Worm (Caenorhabditis elegans) whole organism, L2 larva: Measurements from ENCODE around the gene W02B3.7.

Experiments used
- C34F6.9 ChIP-seq: fragments of 150-350 bp; optimal IDR thresholded peaks from 2 replicates; lab custom pipeline; 2014; ENCODE audit warnings: missing biosample characterization, missing genetic modification characterization
- F13H6.1 ChIP-seq: sonication (generic microtip); optimal IDR thresholded peaks from 2 replicates; lab custom pipeline; 2016; ENCODE audit warnings: missing genetic modification characterization, missing compliant biosample characterization
- R02D3.7 ChIP-seq: fragments of 150-350 bp; optimal IDR thresholded peaks from 2 replicates; lab custom pipeline; 2014; ENCODE audit warnings: missing biosample characterization, missing genetic modification characterization
- Y55F3AM.14 ChIP-seq: fragments of 200-800 bp; sonication (Bioruptor generic); optimal IDR thresholded peaks from 2 replicates; lab custom pipeline; 2018; ENCODE audit warnings: mild to moderate bottlenecking, missing genetic modification characterization, missing compliant biosample characterization
- alr-1 ChIP-seq: fragments of 150-350 bp; optimal IDR thresholded peaks from 2 replicates; lab custom pipeline; 2014; ENCODE audit warnings: missing biosample characterization, missing genetic modification characterization
- aly-2 ChIP-seq: fragments of 150-350 bp; optimal IDR thresholded peaks from 2 replicates; lab custom pipeline; 2014; ENCODE audit warnings: missing biosample characterization, missing genetic modification characterization
- ama-1 ChIP-seq: fragments of 150-350 bp; optimal IDR thresholded peaks from 2 replicates; lab custom pipeline; 2018; ENCODE audit warnings: inconsistent platforms
- blmp-1 ChIP-seq: sonication (generic microtip); optimal IDR thresholded peaks from 2 replicates; lab custom pipeline; 2017; ENCODE audit warnings: missing genetic modification characterization, mild to moderate bottlenecking, missing compliant biosample characterization, antibody characterized with exemption, moderate library complexity; ENCODE audit not compliant: insufficient read depth
- crh-2 ChIP-seq: sonication (generic microtip); optimal IDR thresholded peaks from 2 replicates; lab custom pipeline; 2017; ENCODE audit warnings: missing biosample characterization, missing genetic modification characterization
- dmd-4 ChIP-seq: sonication (generic microtip); optimal IDR thresholded peaks from 2 replicates; lab custom pipeline; 2017; ENCODE audit warnings: missing biosample characterization, missing genetic modification characterization
- elt-1 ChIP-seq: fragments of 150-350 bp; optimal IDR thresholded peaks from 2 replicates; lab custom pipeline; 2014; ENCODE audit warnings: missing biosample characterization, missing genetic modification characterization
- fos-1 ChIP-seq: fragments of 150-350 bp; optimal IDR thresholded peaks from 2 replicates; lab custom pipeline; 2014; ENCODE audit warnings: missing biosample characterization, missing genetic modification characterization
- gmeb-1 ChIP-seq: fragments of 150-350 bp; optimal IDR thresholded peaks from 2 replicates; lab custom pipeline; 2014; ENCODE audit warnings: missing biosample characterization, missing genetic modification characterization
- lin-11 ChIP-seq: fragments of 150-350 bp; sonication (generic microtip); optimal IDR thresholded peaks from 2 replicates; lab custom pipeline; 2014; ENCODE audit warnings: missing biosample characterization, missing genetic modification characterization, inconsistent platforms, mixed read lengths
- lin-13 ChIP-seq: fragments of 150-350 bp; optimal IDR thresholded peaks from 2 replicates; lab custom pipeline; 2014; ENCODE audit warnings: missing biosample characterization, missing genetic modification reagents, missing genetic modification characterization
- lin-39 ChIP-seq: fragments of 150-350 bp; optimal IDR thresholded peaks from 2 replicates; lab custom pipeline; 2014; ENCODE audit warnings: missing biosample characterization, missing genetic modification reagents, missing genetic modification characterization
- lsy-2 ChIP-seq, 2 experiments: fragments of 150-350 bp in 1 of 2; sonication (generic microtip) in 1 of 2; optimal IDR thresholded peaks; 2 replicates each; lab custom pipeline; 2014 to 2017; ENCODE audit warnings: missing biosample characterization in 2 of 2, missing genetic modification characterization in 2 of 2
- mab-5 ChIP-seq: fragments of 150-350 bp; optimal IDR thresholded peaks from 2 replicates; lab custom pipeline; 2014; ENCODE audit warnings: missing biosample characterization, missing genetic modification characterization
- mbf-1 ChIP-seq: sonication (generic microtip); optimal IDR thresholded peaks from 2 replicates; lab custom pipeline; 2017; ENCODE audit warnings: missing biosample characterization, missing genetic modification characterization
- mdl-1 ChIP-seq, 2 experiments: fragments of 150-350 bp in 1 of 2; sonication (generic microtip) in 1 of 2; optimal IDR thresholded peaks; 2 replicates each; lab custom pipeline; 2017; ENCODE audit warnings: missing biosample characterization in 2 of 2, missing genetic modification characterization in 2 of 2
- nhr-10 ChIP-seq: sonication (generic microtip); optimal IDR thresholded peaks from 2 replicates; lab custom pipeline; 2017; ENCODE audit warnings: missing biosample characterization, missing genetic modification characterization
- nhr-12 ChIP-seq: fragments of 150-350 bp; optimal IDR thresholded peaks from 2 replicates; lab custom pipeline; 2014; ENCODE audit warnings: missing biosample characterization, missing genetic modification characterization
- nhr-129 ChIP-seq: fragments of 150-350 bp; optimal IDR thresholded peaks from 2 replicates; lab custom pipeline; 2014; ENCODE audit warnings: missing biosample characterization, missing genetic modification characterization
- nhr-21 ChIP-seq: fragments of 150-350 bp; optimal IDR thresholded peaks from 2 replicates; lab custom pipeline; 2014; ENCODE audit warnings: missing biosample characterization, missing genetic modification characterization
- nhr-25 ChIP-seq: fragments of 150-350 bp; sonication (generic microtip); optimal IDR thresholded peaks from 3 replicates; lab custom pipeline; 2014; ENCODE audit warnings: missing biosample characterization, missing genetic modification characterization
- nhr-6 ChIP-seq: fragments of 150-350 bp; optimal IDR thresholded peaks from 2 replicates; lab custom pipeline; 2014; ENCODE audit warnings: missing biosample characterization, missing genetic modification characterization
- sem-4 ChIP-seq: fragments of 150-350 bp; optimal IDR thresholded peaks from 2 replicates; lab custom pipeline; 2014; ENCODE audit warnings: missing biosample characterization, missing genetic modification reagents, missing genetic modification characterization
- skn-1 ChIP-seq: sonication (generic microtip); optimal IDR thresholded peaks from 2 replicates; lab custom pipeline; 2017; ENCODE audit warnings: missing biosample characterization, missing genetic modification characterization
- sma-3 ChIP-seq: sonication (generic microtip); optimal IDR thresholded peaks from 2 replicates; lab custom pipeline; 2016; ENCODE audit warnings: missing genetic modification reagents, missing genetic modification characterization, missing compliant biosample characterization
- sma-9 ChIP-seq, 2 experiments: fragments of 150-350 bp in 1 of 2; sonication (generic microtip) in 1 of 2; optimal IDR thresholded peaks; 2 replicates each; lab custom pipeline; 2014 to 2016; ENCODE audit warnings: missing genetic modification characterization in 2 of 2, mild to moderate bottlenecking in 1 of 2, missing biosample characterization in 1 of 2, missing compliant biosample characterization in 1 of 2, missing genetic modification reagents in 1 of 2, moderate library complexity in 1 of 2
- snpc-4 ChIP-seq: fragments of 150-350 bp; optimal IDR thresholded peaks from 2 replicates; lab custom pipeline; 2014; ENCODE audit warnings: missing biosample characterization, missing genetic modification characterization
- unc-55 ChIP-seq: fragments of 150-350 bp; sonication (generic microtip); optimal IDR thresholded peaks from 3 replicates; lab custom pipeline; 2014; ENCODE audit warnings: missing biosample characterization, missing genetic modification reagents, missing genetic modification characterization
- unc-62 ChIP-seq: fragments of 150-350 bp; optimal IDR thresholded peaks from 2 replicates; lab custom pipeline; 2014; ENCODE audit warnings: missing biosample characterization, missing genetic modification reagents, missing genetic modification characterization
- zag-1 ChIP-seq: fragments of 150-350 bp; optimal IDR thresholded peaks from 2 replicates; lab custom pipeline; 2014; ENCODE audit warnings: missing biosample characterization, missing genetic modification characterization
- ztf-11 ChIP-seq: sonication (generic microtip); optimal IDR thresholded peaks from 2 replicates; lab custom pipeline; 2017; ENCODE audit warnings: missing biosample characterization, missing genetic modification characterization

W02B3.7 gene

ce11 chrIII:650539-650938 is 41.3 kb downstream of the W02B3.7 start:
- TF ChIP-seq nhr-25 (peak; percentile 33), sem-4 (tag; lab: Kevin White, UChicago) (no peak), blmp-1 (tag; lab: Kevin White, UChicago) (peak; percentile 24), sma-3 (GFP tag; lab: Kevin White, UChicago) (peak; percentile 65), nhr-129 (tag; lab: Kevin White, UChicago) (no peak)
- TF ChIP-seq, all 48 proteins: peak for 3

DNA sequence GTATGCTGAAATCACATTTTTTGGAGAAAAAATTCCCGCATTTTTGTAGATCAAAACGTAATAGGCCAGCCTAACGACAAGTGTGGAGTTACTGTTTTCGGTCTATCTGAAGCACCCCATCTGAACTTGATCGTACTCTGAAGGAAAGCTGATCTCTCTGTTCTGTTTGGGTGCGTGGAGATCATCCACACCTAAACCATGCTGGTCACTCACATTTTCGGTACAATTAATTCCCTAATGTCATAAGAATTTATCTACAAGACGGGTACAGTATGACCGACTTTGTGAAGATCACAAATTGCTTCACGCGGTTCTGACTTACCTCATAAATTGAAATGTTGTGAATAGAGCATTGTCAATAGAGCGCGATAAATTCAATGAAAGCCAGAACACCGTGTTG is 41.9 kb downstream of the W02B3.7 start:
- TF ChIP-seq lin-39 (tag; lab: Kevin White, UChicago), result no peak

ce11 chrIII:647248-647647 is 44.6 kb downstream of the W02B3.7 start:
- TF ChIP-seq snpc-4 (tag; lab: Kevin White, UChicago) (no peak), lsy-2 (tag; optimal IDR thresholded peaks at IDR 0.05; lab: Kevin White, UChicago) (peak in 1 of 2 experiments; percentile 7), mab-5 (no peak), F13H6.1 (tag; lab: Kevin White, UChicago) (peak; percentile 1), fos-1 (tag; lab: Kevin White, UChicago) (peak; percentile 33), crh-2 (peak; percentile 79), C34F6.9 (tag; lab: Kevin White, UChicago) (peak; percentile 61), nhr-25 (peak; percentile 15)

DNA sequence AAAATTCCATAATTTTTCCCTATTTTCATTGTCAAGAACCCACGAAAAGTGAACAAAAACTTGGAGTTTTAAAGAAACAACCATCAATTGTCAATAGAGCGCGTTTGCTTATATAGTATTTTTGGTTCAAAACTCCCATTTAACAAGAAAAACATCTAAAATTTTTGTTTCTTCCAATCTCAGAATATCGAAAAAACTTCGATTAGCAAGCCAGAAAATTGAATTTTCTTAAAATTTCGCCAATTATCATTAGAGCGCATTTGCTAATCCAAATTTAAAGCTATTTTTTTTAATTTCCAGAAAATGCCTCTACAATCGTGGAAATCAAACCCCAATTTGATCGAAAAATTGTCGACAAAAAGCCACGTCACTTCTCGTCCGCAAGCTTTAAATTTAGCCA is 45.4 kb downstream of the W02B3.7 start, which contains the start of gene orai-1:
orai-1 (plus strand) TSS at position 301 of the 400 bp plus-strand sequence.
- no peak for TF ChIP-seq dmd-4 (tag; lab: Kevin White, UChicago)
- TF ChIP-seq, all 48 proteins: peak for 0

DNA sequence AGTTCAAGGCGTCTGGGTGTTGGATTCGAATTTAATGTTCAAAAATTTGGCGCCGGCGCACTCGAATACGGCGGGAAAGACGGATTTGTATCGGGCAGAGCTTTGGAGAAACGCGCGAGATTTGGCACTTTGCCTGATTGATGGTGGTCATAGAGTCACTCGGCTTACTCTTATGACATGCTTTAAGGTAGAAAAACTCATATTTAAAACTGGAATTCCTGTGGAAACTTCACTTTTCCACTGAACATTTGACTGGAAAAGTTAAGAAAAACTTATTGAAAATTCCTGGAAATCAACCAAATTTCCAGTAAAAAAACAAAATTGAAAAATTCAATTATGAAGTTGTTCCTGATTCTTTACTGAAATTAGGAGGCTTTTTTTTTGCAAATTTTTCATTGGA is 47.2 kb downstream of the W02B3.7 start:
- TF ChIP-seq ama-1 (lab: Kevin White, UChicago) (no peak), nhr-6 (tag; lab: Kevin White, UChicago) (no peak), mbf-1 (tag; lab: Kevin White, UChicago) (no peak), sma-9 (GFP tag; optimal IDR thresholded peaks at IDR 0.05; lab: Kevin White, UChicago) (no peak), sma-9 (tag; optimal IDR thresholded peaks at IDR 0.05; lab: Kevin White, UChicago) (no peak), unc-62 (GFP tag; lab: Kevin White, UChicago) (no peak), R02D3.7 (tag; lab: Kevin White, UChicago) (no peak), aly-2 (tag; lab: Kevin White, UChicago) (no peak), lin-13 (no peak), skn-1 (no peak), crh-2 (no peak), alr-1 (no peak)

DNA sequence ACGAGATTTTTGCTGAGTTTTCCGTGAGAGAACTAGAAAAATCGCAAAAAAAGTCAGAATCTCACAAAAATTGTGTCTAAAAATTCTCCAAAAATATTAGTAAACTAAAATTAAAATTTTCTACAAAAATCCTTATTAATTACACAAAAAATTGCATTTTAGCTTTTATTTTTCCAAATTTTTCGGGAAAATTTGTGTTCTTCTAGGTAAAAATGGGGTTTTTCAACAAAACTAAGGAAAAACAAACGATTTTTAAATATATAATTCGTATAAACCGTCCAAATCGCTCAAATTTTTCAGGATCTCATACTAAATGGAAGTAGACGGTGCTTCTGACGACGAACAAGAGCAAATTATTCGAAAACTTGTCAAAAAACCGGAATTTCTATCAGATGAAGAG is 50.1 kb downstream of the W02B3.7 start, which contains the start of gene W06E11.1:
W06E11.1 (plus strand) TSS at position 301 of the 400 bp plus-strand sequence.
- TF ChIP-seq nhr-12 (tag; lab: Kevin White, UChicago) (no peak), nhr-10 (tag; lab: Kevin White, UChicago) (no peak), lin-11 (tag; lab: Kevin White, UChicago) (no peak), lin-13 (no peak), ztf-11 (tag; lab: Kevin White, UChicago) (no peak), nhr-6 (tag; lab: Kevin White, UChicago) (no peak), F13H6.1 (tag; lab: Kevin White, UChicago) (no peak)
- TF ChIP-seq, all 48 proteins: peak for 0

ce11 chrIII:640198-640803 is 51.5 kb downstream of the W02B3.7 start, which contains the start of the genes tag-266 and tag-267:
Gene tag-266, minus strand, starts transcription at chrIII:640226.
Gene tag-267, plus strand, starts transcription at chrIII:640790.
- TF ChIP-seq mdl-1 (tag; optimal IDR thresholded peaks at IDR 0.05; lab: Kevin White, UChicago) (peak in 1 of 2 experiments; percentile 12), nhr-6 (tag; lab: Kevin White, UChicago) (no peak), Y55F3AM.14 (GFP tag; lab: Kevin White, UChicago) (peak; percentile 32), sma-3 (GFP tag; lab: Kevin White, UChicago) (peak; percentile 83), gmeb-1 (tag; lab: Kevin White, UChicago) (peak; percentile 52), nhr-129 (tag; lab: Kevin White, UChicago) (peak; percentile 49), lin-13 (peak; percentile 9), C34F6.9 (tag; lab: Kevin White, UChicago) (peak; percentile 90), alr-1 (no peak), snpc-4 (tag; lab: Kevin White, UChicago) (peak; percentile 13), nhr-25 (peak; percentile 49), lsy-2 (tag; optimal IDR thresholded peaks at IDR 0.05; lab: Kevin White, UChicago) (peak; percentile 56 to 82), aly-2 (tag; lab: Kevin White, UChicago) (no peak), crh-2 (peak; percentile 81), F13H6.1 (tag; lab: Kevin White, UChicago) (peak; percentile 66), zag-1 (peak; percentile 15), elt-1 (tag; lab: Kevin White, UChicago) (no peak), unc-55 (peak; percentile 92), fos-1 (tag; lab: Kevin White, UChicago) (peak; percentile 59), nhr-21 (tag; lab: Kevin White, UChicago) (peak; percentile 4)
